Worm (Caenorhabditis elegans): ENCODE results near the gene grl-12.

grl-12 gene

ce11 chrV:8608483-8608882 is 28.3 kb downstream of the grl-12 start:
- no peak for TF ChIP-seq efl-1 (optimal IDR thresholded peaks at IDR 0.05)
- TF ChIP-seq efl-1 (GFP tag; optimal IDR thresholded peaks at IDR 0.05 in 1 of 2), result peak in 1 of 2 experiments; percentile 50
- TF ChIP-seq snu-23 (GFP tag; optimal IDR thresholded peaks at IDR 0.05), result no peak

- no peak for TF ChIP-seq hlh-17 (GFP tag; optimal IDR thresholded peaks at IDR 0.05; ENCODE audit: borderline replicate concordance)
- no peak for TF ChIP-seq F16B12.6 (tag; optimal IDR thresholded peaks at IDR 0.05)
- TF ChIP-seq nhr-12 (tag; optimal IDR thresholded peaks at IDR 0.05), result no peak
- no peak for TF ChIP-seq isw-1 (GFP tag; IDR thresholded peaks at IDR 0.05)
- peak in 1 of 2 experiments; percentile 18 for TF ChIP-seq lsy-2 (tag; optimal IDR thresholded peaks at IDR 0.05)
- TF ChIP-seq snu-23 (GFP tag; optimal IDR thresholded peaks at IDR 0.05), result peak; percentile 38
- TF ChIP-seq jun-1 (tag; optimal IDR thresholded peaks at IDR 0.05), result no peak
- TF ChIP-seq nhr-90 (tag; optimal IDR thresholded peaks at IDR 0.05; ENCODE audit: poor library complexity), result peak; percentile 23
- no peak for TF ChIP-seq unc-30 (tag; optimal IDR thresholded peaks at IDR 0.05)
- TF ChIP-seq unc-62 (GFP tag; optimal IDR thresholded peaks at IDR 0.05), result no peak
- TF ChIP-seq nhr-71 (tag; optimal IDR thresholded peaks at IDR 0.05), result peak; percentile 45
- no peak for TF ChIP-seq ztf-11 (tag; optimal IDR thresholded peaks at IDR 0.05)
- TF ChIP-seq swsn-7 (tag; optimal IDR thresholded peaks at IDR 0.05), result peak; percentile 3
- TF ChIP-seq nhr-85 (tag), result peak; percentile 77
- peak; percentile 34 for TF ChIP-seq mep-1 (tag; optimal IDR thresholded peaks at IDR 0.05)
- no peak for TF ChIP-seq mab-9 (GFP tag; IDR thresholded peaks at IDR 0.05)
- 0 out of 2 replicates have a peak, but pooled peaks have one; percentile 3 for TF ChIP-seq nhr-19 (GFP tag; conservative IDR thresholded peaks at IDR 0.05)
- TF ChIP-seq lin-13 (GFP tag; optimal IDR thresholded peaks at IDR 0.05), result no peak
- no peak for TF ChIP-seq pag-3 (tag; optimal IDR thresholded peaks at IDR 0.05; ENCODE audit: borderline replicate concordance, insufficient read depth)
- TF ChIP-seq skn-1 (tag; optimal IDR thresholded peaks at IDR 0.05), result peak; percentile 16
- TF ChIP-seq ceh-88 (GFP tag; IDR thresholded peaks at IDR 0.05), result no peak
- TF ChIP-seq nhr-77 (tag; optimal IDR thresholded peaks at IDR 0.05), result no peak
- TF ChIP-seq ztf-4 (tag; optimal IDR thresholded peaks at IDR 0.05), result no peak
- no peak for TF ChIP-seq ceh-90 (tag; optimal IDR thresholded peaks at IDR 0.05)
- no peak for TF ChIP-seq pax-3 (tag; optimal IDR thresholded peaks at IDR 0.05)
- TF ChIP-seq fkh-8 (tag; optimal IDR thresholded peaks at IDR 0.05), result no peak
- TF ChIP-seq pqm-1 (tag; optimal IDR thresholded peaks at IDR 0.05), result no peak
- TF ChIP-seq fos-1 (tag; optimal IDR thresholded peaks at IDR 0.05), result no peak
- no peak for TF ChIP-seq ceh-82 (tag; optimal IDR thresholded peaks at IDR 0.05)
- no peak for TF ChIP-seq egl-27 (tag; optimal IDR thresholded peaks at IDR 0.05)
- peak; percentile 67 for TF ChIP-seq lin-14 (GFP tag; optimal IDR thresholded peaks at IDR 0.05)
- TF ChIP-seq elt-3 (tag; optimal IDR thresholded peaks at IDR 0.05), result peak in 3 of 6 experiments; percentile 9 to 79 (median 12)
- TF ChIP-seq nhr-84 (tag; optimal IDR thresholded peaks at IDR 0.05), result no peak
- no peak for TF ChIP-seq unc-98 (GFP tag; IDR thresholded peaks at IDR 0.05)
- TF ChIP-seq blmp-1 (tag; optimal IDR thresholded peaks at IDR 0.05), result peak; percentile 85
- no peak for TF ChIP-seq lir-3 (tag; optimal IDR thresholded peaks at IDR 0.05; ENCODE audit: poor library complexity)
- no peak for TF ChIP-seq tbx-2 (tag; optimal IDR thresholded peaks at IDR 0.05)
- no peak for TF ChIP-seq mef-2 (tag; optimal IDR thresholded peaks at IDR 0.05)
- peak; percentile 4 for TF ChIP-seq nhr-47 (tag; optimal IDR thresholded peaks at IDR 0.05)
- TF ChIP-seq dpl-1 (GFP tag; optimal IDR thresholded peaks at IDR 0.05), result no peak
- peak in 1 of 2 experiments; percentile 11 for TF ChIP-seq mdl-1 (tag; optimal IDR thresholded peaks at IDR 0.05)
- TF ChIP-seq lin-35 (GFP tag; optimal IDR thresholded peaks at IDR 0.05), result peak in 1 of 2 experiments; percentile 16
- no peak for TF ChIP-seq C16A3.4 (tag; optimal IDR thresholded peaks at IDR 0.05)
- TF ChIP-seq unc-86 (tag; optimal IDR thresholded peaks at IDR 0.05), result no peak
- peak; percentile 42 for TF ChIP-seq nhr-20 (tag; optimal IDR thresholded peaks at IDR 0.05)
- no peak for TF ChIP-seq vab-15 (tag; optimal IDR thresholded peaks at IDR 0.05)
These were observed 29.4 kb downstream of the grl-12 start, which contains the start of gene smk-1 for ce11 chrV:8607353-8607850. Gene smk-1, plus strand, starts transcription at chrV:8607800.
